Worm (Caenorhabditis elegans) whole organism, L4 larva: Measurements from ENCODE around the gene Y110A2AL.4.

Experiments used
- aha-1 ChIP-seq: fragments of 150-350 bp; peaks from one replicate; lab custom pipeline; 2014; ENCODE audit warnings: missing biosample characterization, missing genetic modification characterization
- daf-19 ChIP-seq: fragments of 200-800 bp; sonication (Bioruptor generic); conservative IDR thresholded peaks from 2 replicates; pipeline ENCODE4 v1.3.6; 2022; ENCODE audit warnings: missing genetic modification characterization, missing compliant biosample characterization
- gei-8 ChIP-seq: fragments of 200-800 bp; sonication (Bioruptor generic); optimal IDR thresholded peaks from 2 replicates; lab custom pipeline; 2018; ENCODE audit warnings: mild to moderate bottlenecking, missing genetic modification characterization, missing compliant biosample characterization
- hif-1 ChIP-seq, 2 experiments: sonication (generic microtip); optimal IDR thresholded peaks; 2 replicates each; lab custom pipeline; 2016 to 2017; ENCODE audit warnings: missing compliant biosample characterization in 2 of 2, missing genetic modification characterization in 2 of 2, missing genetic modification reagents in 2 of 2, missing genotype in 2 of 2, mild to moderate bottlenecking in 1 of 2
- lin-15B ChIP-seq: fragments of 150-350 bp; sonication (generic microtip); optimal IDR thresholded peaks from 3 replicates; lab custom pipeline; 2014; ENCODE audit warnings: missing biosample characterization, missing genetic modification characterization
- lsy-2 ChIP-seq, 2 experiments: fragments of 150-350 bp in 1 of 2; sonication (generic microtip) in 1 of 2; optimal IDR thresholded peaks; 2 replicates each; lab custom pipeline; 2014 to 2017; ENCODE audit warnings: missing biosample characterization in 2 of 2, missing genetic modification characterization in 2 of 2
- nhr-10 ChIP-seq: fragments of 150-350 bp; optimal IDR thresholded peaks from 2 replicates; lab custom pipeline; 2014; ENCODE audit warnings: missing biosample characterization, missing genetic modification characterization
- nhr-237 ChIP-seq: sonication (generic microtip); optimal IDR thresholded peaks from 2 replicates; lab custom pipeline; 2017; ENCODE audit warnings: missing biosample characterization, missing genetic modification characterization
- nhr-77 ChIP-seq: fragments of 150-350 bp; optimal IDR thresholded peaks from 2 replicates; lab custom pipeline; 2014; ENCODE audit warnings: missing biosample characterization, missing genetic modification characterization
- pha-4 ChIP-seq, 2 experiments: fragments of 150-350 bp in 1 of 2; fragments of 200-800 bp in 1 of 2; sonication (Bioruptor generic) in 1 of 2; IDR thresholded peaks in 1 of 2; optimal IDR thresholded peaks in 1 of 2; 2 replicates each; pipeline versions ENCODE4 v1.3.6 to Lab custom; 2014 to 2022; ENCODE audit warnings: missing genetic modification characterization in 2 of 2, missing genetic modification reagents in 2 of 2, missing biosample characterization in 1 of 2, missing compliant biosample characterization in 1 of 2
- zag-1 ChIP-seq: fragments of 150-350 bp; optimal IDR thresholded peaks from 2 replicates; lab custom pipeline; 2014; ENCODE audit warnings: missing biosample characterization, missing genetic modification characterization
- ztf-11 ChIP-seq: fragments of 150-350 bp; optimal IDR thresholded peaks from 2 replicates; lab custom pipeline; 2014; ENCODE audit warnings: missing biosample characterization, missing genetic modification characterization

- TF ChIP-seq lsy-2 (tag; optimal IDR thresholded peaks at IDR 0.05; lab: Kevin White, UChicago) (no peak), gei-8 (GFP tag; lab: Kevin White, UChicago) (peak; percentile 31), zag-1 (tag; lab: Kevin White, UChicago) (no peak), nhr-10 (tag; lab: Kevin White, UChicago) (no peak), lin-15B (tag; lab: Kevin White, UChicago) (no peak), daf-19 (GFP tag; lab: Robert Waterston, UW) (no peak), hif-1 (tag; optimal IDR thresholded peaks at IDR 0.05; lab: Kevin White, UChicago) (no peak), aha-1 (tag; lab: Kevin White, UChicago) (no peak), pha-4 (GFP tag; IDR thresholded peaks at IDR 0.05; lab: Robert Waterston, UW) (peak; percentile 65; the same call in 1 of the 2 replicates), pha-4 (tag; optimal IDR thresholded peaks at IDR 0.05; lab: Kevin White, UChicago) (no peak), nhr-237 (tag; lab: Kevin White, UChicago) (no peak), nhr-77 (tag; lab: Kevin White, UChicago) (no peak), ztf-11 (tag; lab: Kevin White, UChicago) (no peak)
These were observed 21.0 kb downstream of the Y110A2AL.4 start for ce11 chrII:2859873-2860821.
